Fruit fly (Drosophila melanogaster) whole organism, embryonic: ENCODE results near the gene dnc.

ENCODE experiments used
- Atf3 ChIP-seq: fragments of 200-800 bp; sonication (Bioruptor generic); optimal IDR thresholded peaks from 3 replicates; lab custom pipeline; 2016; ENCODE audit warnings: missing biosample characterization, missing genetic modification characterization
- Bdp1 ChIP-seq: fragments of 200-800 bp; sonication (Bioruptor generic); optimal IDR thresholded peaks from 3 replicates; lab custom pipeline; 2016; ENCODE audit warnings: missing biosample characterization, missing genetic modification characterization
- Bteb2 ChIP-seq: fragments of 200-800 bp; sonication (Bioruptor generic); optimal IDR thresholded peaks from 2 replicates; lab custom pipeline; 2016; ENCODE audit warnings: missing biosample characterization, missing genetic modification characterization
- C15 ChIP-seq: fragments of 200-800 bp; sonication (Bioruptor generic); IDR thresholded peaks from 3 replicates; pipeline ENCODE4 v1.3.6; 2022; ENCODE audit warnings: missing biosample characterization, missing genetic modification characterization
- CG10462 ChIP-seq: fragments of 200-800 bp; sonication (Bioruptor generic); optimal IDR thresholded peaks from 2 replicates; lab custom pipeline; 2016; ENCODE audit warnings: missing biosample characterization, missing genetic modification characterization
- CG11398 ChIP-seq: fragments of 200-800 bp; sonication (Bioruptor generic); optimal IDR thresholded peaks from 2 replicates; lab custom pipeline; 2016; ENCODE audit warnings: missing biosample characterization, missing genetic modification characterization
- CG11456 ChIP-seq: fragments of 200-800 bp; sonication (Bioruptor generic); IDR thresholded peaks from 3 replicates; pipeline ENCODE4 v1.3.6; 2022; ENCODE audit warnings: missing biosample characterization, missing genetic modification characterization
- CG16863 ChIP-seq: fragments of 200-800 bp; sonication (Bioruptor generic); optimal IDR thresholded peaks from 3 replicates; lab custom pipeline; 2016; ENCODE audit warnings: missing biosample characterization, missing genetic modification characterization
- CG17328 ChIP-seq: fragments of 200-800 bp; sonication (Bioruptor generic); IDR thresholded peaks from 2 replicates; pipeline ENCODE4 v1.3.6; 2022; ENCODE audit warnings: missing biosample characterization, missing genetic modification characterization
- CG17359 ChIP-seq: fragments of 200-800 bp; sonication (Bioruptor generic); optimal IDR thresholded peaks from 3 replicates; lab custom pipeline; 2018; ENCODE audit warnings: missing biosample characterization, mild to moderate bottlenecking, missing genetic modification characterization, moderate library complexity
- CG2202 ChIP-seq: fragments of 200-800 bp; sonication (Bioruptor generic); optimal IDR thresholded peaks from 2 replicates; lab custom pipeline; 2018; ENCODE audit warnings: missing biosample characterization, mild to moderate bottlenecking, missing genetic modification characterization
- CG30403 ChIP-seq: fragments of 200-800 bp; sonication (Bioruptor generic); optimal IDR thresholded peaks from 3 replicates; lab custom pipeline; 2016; ENCODE audit warnings: missing biosample characterization, missing genetic modification characterization
- CG3065 ChIP-seq: fragments of 200-800 bp; sonication (Bioruptor generic); optimal IDR thresholded peaks from 2 replicates; lab custom pipeline; 2016; ENCODE audit warnings: missing biosample characterization, missing genetic modification characterization
- CG33557 ChIP-seq: fragments of 200-800 bp; sonication (Bioruptor generic); optimal IDR thresholded peaks from 2 replicates; lab custom pipeline; 2019; ENCODE audit warnings: missing biosample characterization, mild to moderate bottlenecking, missing genetic modification characterization, moderate library complexity
- CG3838 ChIP-seq: fragments of 200-800 bp; sonication (Bioruptor generic); optimal IDR thresholded peaks from 3 replicates; lab custom pipeline; 2016; ENCODE audit warnings: missing biosample characterization, missing genetic modification characterization
- CG4617 ChIP-seq: fragments of 200-800 bp; sonication (Bioruptor generic); optimal IDR thresholded peaks from 3 replicates; lab custom pipeline; 2016; ENCODE audit warnings: missing biosample characterization, missing genetic modification characterization, borderline replicate concordance
- CG9727 ChIP-seq: fragments of 200-800 bp; sonication (Bioruptor generic); optimal IDR thresholded peaks from 3 replicates; lab custom pipeline; 2017; ENCODE audit warnings: missing biosample characterization, mild to moderate bottlenecking, missing genetic modification characterization
- CG9817 ChIP-seq: fragments of 200-800 bp; sonication (Bioruptor generic); optimal IDR thresholded peaks from 2 replicates; lab custom pipeline; 2018; ENCODE audit warnings: missing biosample characterization, mild to moderate bottlenecking, missing genetic modification characterization, moderate library complexity
- CG9932 ChIP-seq: fragments of 200-800 bp; sonication (Bioruptor generic); IDR thresholded peaks from 2 replicates; pipeline ENCODE4 v1.3.6; 2022; ENCODE audit warnings: missing biosample characterization, missing genetic modification characterization
- Gug ChIP-seq: fragments of 200-800 bp; sonication (Bioruptor generic); IDR thresholded peaks from 4 replicates; pipeline ENCODE4 v1.3.6; 2022; ENCODE audit warnings: missing biosample characterization, missing genetic modification characterization
- NFAT ChIP-seq: fragments of 200-800 bp; sonication (Bioruptor generic); IDR thresholded peaks from 2 replicates; pipeline ENCODE4 v1.3.6; 2022; ENCODE audit warnings: missing biosample characterization, missing genetic modification characterization
- Rfx ChIP-seq: fragments of 200-800 bp; sonication (Bioruptor generic); IDR thresholded peaks from 2 replicates; pipeline ENCODE4 v1.3.6; 2022; ENCODE audit warnings: missing biosample characterization, missing genetic modification characterization
- Rx ChIP-seq: fragments of 200-800 bp; sonication (Bioruptor generic); IDR thresholded peaks from 2 replicates; pipeline ENCODE4 v1.3.6; 2022; ENCODE audit warnings: missing biosample characterization, missing genetic modification characterization
- Sry-δ ChIP-seq: fragments of 200-800 bp; sonication (Bioruptor generic); optimal IDR thresholded peaks from 2 replicates; lab custom pipeline; 2016; ENCODE audit warnings: missing biosample characterization, missing genetic modification characterization
- Tbp ChIP-seq: fragments of >200 bp; optimal IDR thresholded peaks from 2 replicates; lab custom pipeline; 2018; ENCODE audit warnings: missing biosample characterization, missing genetic modification characterization
- amos ChIP-seq: fragments of 200-800 bp; sonication (Bioruptor generic); IDR thresholded peaks from 2 replicates; pipeline ENCODE4 v1.3.6; 2022; ENCODE audit warnings: missing biosample characterization, missing genetic modification characterization; ENCODE audit not compliant: partially characterized antibody
- ap ChIP-seq: fragments of 200-800 bp; sonication (Bioruptor generic); IDR thresholded peaks from 2 replicates; pipeline ENCODE4 v1.3.6; 2022; ENCODE audit warnings: missing biosample characterization, missing genetic modification characterization
- ase ChIP-seq: fragments of 200-800 bp; sonication (Bioruptor generic); IDR thresholded peaks from 3 replicates; pipeline ENCODE4 v1.3.6; 2022; ENCODE audit warnings: missing biosample characterization, missing genetic modification characterization
- bigmax ChIP-seq: fragments of 200-800 bp; sonication (Bioruptor generic); optimal IDR thresholded peaks from 2 replicates; lab custom pipeline; 2018; ENCODE audit warnings: missing biosample characterization, mild to moderate bottlenecking, missing genetic modification characterization
- dpn ChIP-seq, 2 experiments: fragments of 200-800 bp; sonication (Bioruptor generic); optimal IDR thresholded peaks; 3 replicates each; lab custom pipeline; 2016; ENCODE audit warnings: missing biosample characterization in 2 of 2, missing genetic modification characterization in 2 of 2
- dysf ChIP-seq: fragments of 200-800 bp; sonication (Bioruptor generic); IDR thresholded peaks from 3 replicates; pipeline ENCODE4 v1.3.6; 2022; ENCODE audit warnings: missing biosample characterization, missing genetic modification characterization
- en ChIP-seq: fragments of 200-800 bp; sonication (Bioruptor generic); optimal IDR thresholded peaks from 2 replicates; lab custom pipeline; 2016; ENCODE audit warnings: missing biosample characterization, missing genetic modification characterization
- eve ChIP-seq, 2 experiments: fragments of >200 bp; optimal IDR thresholded peaks; 2 replicates each; lab custom pipeline; 2017; ENCODE audit warnings: missing biosample characterization in 2 of 2, missing genetic modification characterization in 2 of 2
- fd102C ChIP-seq: fragments of 200-800 bp; sonication (Bioruptor generic); optimal IDR thresholded peaks from 2 replicates; lab custom pipeline; 2018; ENCODE audit warnings: missing biosample characterization, mild to moderate bottlenecking, missing genetic modification characterization, moderate library complexity
- gem ChIP-seq: fragments of 200-800 bp; sonication (Bioruptor generic); optimal IDR thresholded peaks from 2 replicates; lab custom pipeline; 2019; ENCODE audit warnings: missing biosample characterization, mild to moderate bottlenecking, missing genetic modification characterization, moderate library complexity
- klu ChIP-seq: fragments of 200-800 bp; sonication (Bioruptor generic); IDR thresholded peaks from 2 replicates; pipeline ENCODE4 v1.3.6; 2022; ENCODE audit warnings: missing biosample characterization, missing genetic modification characterization
- kni ChIP-seq: fragments of 200-800 bp; sonication (Bioruptor generic); optimal IDR thresholded peaks from 3 replicates; lab custom pipeline; 2017; ENCODE audit warnings: mild to moderate bottlenecking, missing biosample characterization, missing genetic modification reagents, missing genetic modification characterization
- nau ChIP-seq: fragments of 200-800 bp; sonication (Bioruptor generic); optimal IDR thresholded peaks from 3 replicates; lab custom pipeline; 2017; ENCODE audit warnings: missing biosample characterization, mild to moderate bottlenecking, missing genetic modification characterization, missing genetic modification reagents
- org-1 ChIP-seq: fragments of 200-800 bp; sonication (Bioruptor generic); optimal IDR thresholded peaks from 2 replicates; lab custom pipeline; 2017; ENCODE audit warnings: missing biosample characterization, missing genetic modification characterization
- salm ChIP-seq: fragments of 200-800 bp; sonication (Bioruptor generic); optimal IDR thresholded peaks from 2 replicates; lab custom pipeline; 2018; ENCODE audit warnings: missing biosample characterization, mild to moderate bottlenecking, missing genetic modification characterization
- sd ChIP-seq: fragments of 200-800 bp; sonication (Bioruptor generic); optimal IDR thresholded peaks from 3 replicates; lab custom pipeline; 2018; ENCODE audit warnings: missing biosample characterization, mild to moderate bottlenecking, missing genetic modification characterization, moderate library complexity
- sens-2 ChIP-seq: fragments of 200-800 bp; sonication (Bioruptor generic); IDR thresholded peaks from 2 replicates; pipeline ENCODE4 v1.3.6; 2022; ENCODE audit warnings: missing biosample characterization, missing genetic modification characterization
- shn ChIP-seq: fragments of 200-800 bp; sonication (Bioruptor generic); optimal IDR thresholded peaks from 3 replicates; lab custom pipeline; 2016; ENCODE audit warnings: missing biosample characterization, missing genetic modification characterization
- sim ChIP-seq: fragments of 200-800 bp; sonication (Bioruptor generic); IDR thresholded peaks from 2 replicates; pipeline ENCODE4 v1.3.6; 2022; ENCODE audit warnings: missing biosample characterization, missing genetic modification characterization
- sima ChIP-seq: fragments of 200-800 bp; sonication (Bioruptor generic); optimal IDR thresholded peaks from 2 replicates; lab custom pipeline; 2016; ENCODE audit warnings: missing biosample characterization, missing genetic modification characterization
- slp2 ChIP-seq: fragments of 200-800 bp; sonication (Bioruptor generic); optimal IDR thresholded peaks from 2 replicates; lab custom pipeline; 2016; ENCODE audit warnings: missing biosample characterization, missing genetic modification characterization
- tll ChIP-seq, 2 experiments: fragments of 200-800 bp in 1 of 2; fragments of >200 bp in 1 of 2; sonication (Bioruptor generic) in 1 of 2; optimal IDR thresholded peaks; 2 replicates each; lab custom pipeline; 2017 to 2019; ENCODE audit warnings: missing biosample characterization in 2 of 2, missing genetic modification characterization in 2 of 2, mild to moderate bottlenecking in 1 of 2, moderate library complexity in 1 of 2
- trh ChIP-seq: fragments of 200-800 bp; sonication (Bioruptor generic); optimal IDR thresholded peaks from 2 replicates; lab custom pipeline; 2016; ENCODE audit warnings: missing biosample characterization, missing genetic modification characterization
- ttk ChIP-seq: fragments of 200-800 bp; sonication (Bioruptor generic); IDR thresholded peaks from 2 replicates; pipeline ENCODE4 v2.1.2; 2022; ENCODE audit warnings: missing biosample characterization, missing genetic modification characterization
- unpg ChIP-seq: fragments of 200-800 bp; sonication (Bioruptor generic); optimal IDR thresholded peaks from 3 replicates; lab custom pipeline; 2018; ENCODE audit warnings: missing biosample characterization, mild to moderate bottlenecking, missing genetic modification characterization, moderate library complexity
- vvl ChIP-seq: fragments of 200-800 bp; sonication (Bioruptor generic); IDR thresholded peaks from 2 replicates; pipeline ENCODE4 v1.3.6; 2022; ENCODE audit warnings: missing biosample characterization, missing genetic modification characterization
- wek ChIP-seq: fragments of 200-800 bp; sonication (Bioruptor generic); optimal IDR thresholded peaks from 3 replicates; lab custom pipeline; 2018; ENCODE audit warnings: missing biosample characterization, mild to moderate bottlenecking, missing genetic modification characterization, moderate library complexity
- wor ChIP-seq: fragments of 200-800 bp; sonication (Bioruptor generic); IDR thresholded peaks from 2 replicates; pipeline ENCODE4 v1.3.6; 2022; ENCODE audit warnings: missing biosample characterization, missing genetic modification characterization

Gene dnc

DNA sequence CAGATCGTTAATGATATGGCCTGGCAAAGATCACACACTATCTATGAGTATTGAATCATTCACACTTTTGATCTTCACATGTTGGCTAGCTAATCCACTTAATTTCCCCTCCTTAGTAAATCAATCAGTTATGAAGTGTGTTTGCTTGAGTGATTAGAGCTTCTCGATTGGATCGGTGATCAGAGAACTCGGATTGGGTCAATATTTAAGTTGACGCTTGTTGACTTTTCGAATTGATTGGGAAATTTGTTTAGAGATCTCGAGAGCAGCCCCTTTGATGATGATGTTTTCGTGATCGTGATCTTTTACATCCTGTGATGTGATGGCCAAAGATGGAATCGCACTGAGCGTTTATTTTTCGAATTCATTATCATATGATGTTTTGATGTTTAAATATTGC lies 12.2 kb downstream of the dnc start (continued):
- peak; percentile 63 for TF ChIP-seq nau (GFP tag; lab: Kevin White, UChicago)
- no peak for TF ChIP-seq Tbp
- TF ChIP-seq CG4617: no peak
- no peak for TF ChIP-seq klu (GFP tag; lab: Robert Waterston, UW)
- TF ChIP-seq amos: no peak
- TF ChIP-seq Gug (GFP tag; lab: Robert Waterston, UW): no peak
- TF ChIP-seq Rx: no peak
- TF ChIP-seq dpn (GFP tag; optimal IDR thresholded peaks at IDR 0.05; lab: Kevin White, UChicago): peak in 1 of 2 experiments; percentile 35
- TF ChIP-seq CG3838: no peak
- TF ChIP-seq ap (GFP tag; lab: Robert Waterston, UW): no peak
- TF ChIP-seq CG11398 (GFP tag; lab: Kevin White, UChicago): peak; percentile 58
- peak; percentile 19 for TF ChIP-seq CG9817 (tag; lab: Kevin White, UChicago)
- TF ChIP-seq trh (GFP tag; lab: Kevin White, UChicago): no peak
- peak; percentile 62 for TF ChIP-seq CG33557 (GFP tag; lab: Kevin White, UChicago)
- no peak for TF ChIP-seq NFAT (GFP tag; lab: Robert Waterston, UW)
- TF ChIP-seq sd (tag; lab: Kevin White, UChicago): no peak
- no peak for TF ChIP-seq CG30403 (GFP tag; lab: Kevin White, UChicago)
- no peak for TF ChIP-seq wor (GFP tag; lab: Robert Waterston, UW)
- no peak for TF ChIP-seq Sry-δ
- TF ChIP-seq sima (GFP tag; lab: Kevin White, UChicago): no peak
- peak; percentile 23; the same call in 1 of the 2 replicates for TF ChIP-seq sens-2 (GFP tag; lab: Robert Waterston, UW)
- no peak for TF ChIP-seq Bteb2 (GFP tag; lab: Kevin White, UChicago)
- peak; percentile 34 for TF ChIP-seq kni (GFP tag; lab: Kevin White, UChicago)
- no peak for TF ChIP-seq Atf3
- peak; percentile 26; the same call in 1 of the 2 replicates for TF ChIP-seq sim (GFP tag; lab: Robert Waterston, UW)
- no peak for TF ChIP-seq salm (tag; lab: Kevin White, UChicago)
- no peak for TF ChIP-seq Bdp1 (GFP tag; lab: Kevin White, UChicago)
- peak; percentile 42 for TF ChIP-seq gem (tag; lab: Kevin White, UChicago)
- TF ChIP-seq unpg (GFP tag; lab: Kevin White, UChicago): peak; percentile 33
- TF ChIP-seq ttk (GFP tag; lab: Robert Waterston, UW): no peak
- no peak for TF ChIP-seq ase (GFP tag; lab: Robert Waterston, UW)
- no peak for TF ChIP-seq fd102C (GFP tag; lab: Kevin White, UChicago)
- TF ChIP-seq org-1 (GFP tag; lab: Kevin White, UChicago): peak; percentile 9
- TF ChIP-seq shn (GFP tag; lab: Kevin White, UChicago): no peak
- TF ChIP-seq CG2202 (tag; lab: Kevin White, UChicago): peak; percentile 33
- TF ChIP-seq vvl (GFP tag; lab: Robert Waterston, UW): peak; percentile 47; the same call in 1 of the 2 replicates
- no peak for TF ChIP-seq CG11456 (GFP tag; lab: Robert Waterston, UW)
- no peak for TF ChIP-seq tll (GFP tag; optimal IDR thresholded peaks at IDR 0.05; lab: Kevin White, UChicago)
- TF ChIP-seq CG9932 (GFP tag; lab: Robert Waterston, UW): no peak
- TF ChIP-seq C15 (GFP tag; lab: Robert Waterston, UW): no peak
- TF ChIP-seq CG17328 (GFP tag; lab: Robert Waterston, UW): no peak
- peak; percentile 67 for TF ChIP-seq CG17359
- no peak for TF ChIP-seq CG3065
- peak; percentile 67 for TF ChIP-seq wek (GFP tag; lab: Kevin White, UChicago)
- TF ChIP-seq CG9727 (GFP tag; lab: Kevin White, UChicago): peak; percentile 32
- TF ChIP-seq eve (GFP tag; optimal IDR thresholded peaks at IDR 0.05; lab: Kevin White, UChicago): peak in 1 of 2 experiments; percentile 2
- TF ChIP-seq CG16863: peak; percentile 15
- TF ChIP-seq dysf (GFP tag; lab: Robert Waterston, UW): no peak
- no peak for TF ChIP-seq bigmax (GFP tag; lab: Kevin White, UChicago)
- no peak for TF ChIP-seq CG10462 (GFP tag; lab: Kevin White, UChicago)
- no peak for TF ChIP-seq Rfx
- TF ChIP-seq slp2 (GFP tag; lab: Kevin White, UChicago): no peak
- no peak for TF ChIP-seq en (GFP tag; lab: Kevin White, UChicago)
